Fruit fly (Drosophila melanogaster) whole organism, embryonic: ENCODE results near the gene SclB.

Source experiments
- Asciz ChIP-seq: fragments of 200-800 bp; sonication (Bioruptor generic); optimal IDR thresholded peaks from 2 replicates; lab custom pipeline; 2017; ENCODE audit warnings: missing biosample characterization, mild to moderate bottlenecking, missing genetic modification characterization, missing genetic modification reagents
- Awh ChIP-seq: fragments of 200-800 bp; sonication (Bioruptor generic); IDR thresholded peaks from 2 replicates; pipeline ENCODE4, ENCODE4 v1.3.6; 2022; ENCODE audit warnings: missing biosample characterization, missing genetic modification characterization
- CG12071 ChIP-seq: fragments of 200-800 bp; sonication (Bioruptor generic); optimal IDR thresholded peaks from 3 replicates; lab custom pipeline; 2018; ENCODE audit warnings: missing biosample characterization, mild to moderate bottlenecking, missing genetic modification characterization
- CG12155 ChIP-seq: fragments of 200-800 bp; sonication (Bioruptor generic); optimal IDR thresholded peaks from 3 replicates; lab custom pipeline; 2016; ENCODE audit warnings: missing biosample characterization, missing genetic modification characterization
- CG1233 ChIP-seq: fragments of 200-800 bp; sonication (Bioruptor generic); optimal IDR thresholded peaks from 4 replicates; lab custom pipeline; 2018; ENCODE audit warnings: missing biosample characterization, mild to moderate bottlenecking, missing genetic modification characterization
- CG13123 ChIP-seq: fragments of 200-800 bp; sonication (Bioruptor generic); optimal IDR thresholded peaks from 2 replicates; lab custom pipeline; 2016; ENCODE audit warnings: missing biosample characterization, missing genetic modification characterization
- CG13424 ChIP-seq: fragments of 200-800 bp; sonication (Bioruptor generic); optimal IDR thresholded peaks from 2 replicates; lab custom pipeline; 2019; ENCODE audit warnings: missing biosample characterization, mild to moderate bottlenecking, missing genetic modification characterization, moderate library complexity
- CG14441 ChIP-seq: fragments of 200-800 bp; sonication (Bioruptor generic); IDR thresholded peaks from 2 replicates; pipeline ENCODE4 v1.3.6; 2022; ENCODE audit warnings: missing biosample characterization, missing genetic modification characterization
- CG15269 ChIP-seq: fragments of 200-800 bp; sonication (Bioruptor generic); optimal IDR thresholded peaks from 2 replicates; lab custom pipeline; 2018; ENCODE audit warnings: missing biosample characterization, mild to moderate bottlenecking, missing genetic modification characterization, moderate library complexity
- CG16779 ChIP-seq: fragments of 200-800 bp; sonication (Bioruptor generic); IDR thresholded peaks from 2 replicates; pipeline ENCODE4 v1.3.6; 2022; ENCODE audit warnings: missing biosample characterization, missing genetic modification characterization
- CG17802 ChIP-seq: fragments of 200-800 bp; sonication (Bioruptor generic); optimal IDR thresholded peaks from 2 replicates; lab custom pipeline; 2018; ENCODE audit warnings: missing biosample characterization, mild to moderate bottlenecking, missing genetic modification characterization, moderate library complexity
- CG18262 ChIP-seq: fragments of 200-800 bp; optimal IDR thresholded peaks from 3 replicates; lab custom pipeline; 2019; ENCODE audit warnings: missing biosample characterization, mild to moderate bottlenecking, missing genetic modification characterization, moderate library complexity
- CG31441 ChIP-seq: fragments of 200-800 bp; sonication (Bioruptor generic); IDR thresholded peaks from 2 replicates; pipeline ENCODE4 v1.3.6; 2022; ENCODE audit warnings: missing biosample characterization, missing genetic modification characterization
- CG3838 ChIP-seq: fragments of 200-800 bp; sonication (Bioruptor generic); optimal IDR thresholded peaks from 3 replicates; lab custom pipeline; 2016; ENCODE audit warnings: missing biosample characterization, missing genetic modification characterization
- CG42726 ChIP-seq: fragments of 200-800 bp; sonication (Bioruptor generic); IDR thresholded peaks from 2 replicates; pipeline ENCODE4 v1.3.6; 2022; ENCODE audit warnings: missing biosample characterization, missing genetic modification characterization; ENCODE audit not compliant: partially characterized antibody
- CG4617 ChIP-seq: fragments of 200-800 bp; sonication (Bioruptor generic); optimal IDR thresholded peaks from 3 replicates; lab custom pipeline; 2016; ENCODE audit warnings: missing biosample characterization, missing genetic modification characterization, borderline replicate concordance
- CG7556 ChIP-seq: fragments of 200-800 bp; sonication (Bioruptor generic); optimal IDR thresholded peaks from 2 replicates; lab custom pipeline; 2017; ENCODE audit warnings: missing biosample characterization, mild to moderate bottlenecking, missing genetic modification characterization
- CG7745 ChIP-seq: fragments of 200-800 bp; sonication (Bioruptor generic); optimal IDR thresholded peaks from 2 replicates; lab custom pipeline; 2018; ENCODE audit warnings: missing biosample characterization, mild to moderate bottlenecking, missing genetic modification characterization, moderate library complexity
- CG9797 ChIP-seq: fragments of 200-800 bp; sonication (Bioruptor generic); optimal IDR thresholded peaks from 3 replicates; lab custom pipeline; 2018; ENCODE audit warnings: missing biosample characterization, mild to moderate bottlenecking, missing genetic modification characterization
- D19B ChIP-seq: fragments of 200-800 bp; sonication (Bioruptor generic); optimal IDR thresholded peaks from 2 replicates; lab custom pipeline; 2017; ENCODE audit warnings: missing biosample characterization, mild to moderate bottlenecking, missing genetic modification characterization
- Doc2 ChIP-seq: fragments of 200-800 bp; sonication (Bioruptor generic); IDR thresholded peaks from 2 replicates; pipeline ENCODE4 v1.3.6; 2022; ENCODE audit warnings: missing biosample characterization, missing genetic modification characterization
- Doc3 ChIP-seq: fragments of 200-800 bp; sonication (Bioruptor generic); IDR thresholded peaks from 3 replicates; pipeline ENCODE4 v1.3.6; 2022; ENCODE audit warnings: missing biosample characterization, missing genetic modification characterization; ENCODE audit not compliant: partially characterized antibody
- Drgx ChIP-seq: fragments of 200-800 bp; sonication (Bioruptor generic); IDR thresholded peaks from 2 replicates; pipeline ENCODE4 v1.3.6; 2022; ENCODE audit warnings: missing biosample characterization, missing genetic modification characterization
- Ets65A ChIP-seq: fragments of 200-800 bp; sonication (Bioruptor generic); peaks from one replicate; lab custom pipeline; 2016; ENCODE audit warnings: missing biosample characterization, missing genetic modification characterization
- Gug ChIP-seq: fragments of 200-800 bp; sonication (Bioruptor generic); IDR thresholded peaks from 4 replicates; pipeline ENCODE4 v1.3.6; 2022; ENCODE audit warnings: missing biosample characterization, missing genetic modification characterization
- HLH3B ChIP-seq: fragments of 200-800 bp; sonication (Bioruptor generic); IDR thresholded peaks from 2 replicates; pipeline ENCODE4 v1.3.6; 2022; ENCODE audit warnings: missing biosample characterization, missing genetic modification characterization
- HLH4C ChIP-seq: fragments of 200-800 bp; sonication (Bioruptor generic); IDR thresholded peaks from 3 replicates; pipeline ENCODE4 v1.3.6; 2022; ENCODE audit warnings: missing biosample characterization, missing genetic modification characterization; ENCODE audit not compliant: partially characterized antibody
- HLHmδ ChIP-seq: fragments of 200-800 bp; sonication (Bioruptor generic); optimal IDR thresholded peaks from 2 replicates; lab custom pipeline; 2018; ENCODE audit warnings: missing biosample characterization, mild to moderate bottlenecking, missing genetic modification characterization, moderate library complexity
- Hand ChIP-seq: fragments of 200-800 bp; sonication (Bioruptor generic); optimal IDR thresholded peaks from 2 replicates; lab custom pipeline; 2017; ENCODE audit warnings: mild to moderate bottlenecking, missing biosample characterization, missing genetic modification reagents, missing genetic modification characterization
- Hey ChIP-seq: fragments of 200-800 bp; sonication (Bioruptor generic); optimal IDR thresholded peaks from 3 replicates; lab custom pipeline; 2018; ENCODE audit warnings: missing biosample characterization, mild to moderate bottlenecking, missing genetic modification characterization
- Jarid2 ChIP-seq: fragments of 200-800 bp; sonication (Bioruptor generic); optimal IDR thresholded peaks from 3 replicates; lab custom pipeline; 2017; ENCODE audit warnings: mild to moderate bottlenecking, missing biosample characterization, missing genetic modification reagents, missing genetic modification characterization
- Stat92E ChIP-seq, 3 experiments: fragments of >200 bp in 2 of 3; fragments of 200-800 bp in 1 of 3; sonication (Bioruptor generic) in 1 of 3; optimal IDR thresholded peaks; 2 replicates each; lab custom pipeline; 2017 to 2019; ENCODE audit warnings: missing biosample characterization in 3 of 3, missing genetic modification characterization in 3 of 3, mild to moderate bottlenecking in 1 of 3, moderate library complexity in 1 of 3
- Taf1 ChIP-seq: fragments of 200-800 bp; sonication (Bioruptor generic); IDR thresholded peaks from 2 replicates; pipeline ENCODE4 v1.3.6; 2022; ENCODE audit warnings: missing biosample characterization, missing genetic modification characterization
- Usf ChIP-seq: fragments of 200-800 bp; sonication (Bioruptor generic); optimal IDR thresholded peaks from 2 replicates; lab custom pipeline; 2017; ENCODE audit warnings: missing genotype, missing biosample characterization, missing genetic modification characterization
- Vsx1 ChIP-seq: fragments of 200-800 bp; sonication (Bioruptor generic); optimal IDR thresholded peaks from 2 replicates; lab custom pipeline; 2017; ENCODE audit warnings: missing biosample characterization, mild to moderate bottlenecking, missing genetic modification characterization, missing genetic modification reagents
- al ChIP-seq: fragments of 200-800 bp; sonication (Bioruptor generic); IDR thresholded peaks from 2 replicates; pipeline ENCODE4 v1.3.6; 2022; ENCODE audit warnings: missing biosample characterization, missing genetic modification characterization
- bigmax ChIP-seq: fragments of 200-800 bp; sonication (Bioruptor generic); optimal IDR thresholded peaks from 2 replicates; lab custom pipeline; 2018; ENCODE audit warnings: missing biosample characterization, mild to moderate bottlenecking, missing genetic modification characterization
- dan ChIP-seq: fragments of 200-800 bp; sonication (Bioruptor generic); IDR thresholded peaks from 2 replicates; pipeline ENCODE4 v1.3.6; 2022; ENCODE audit warnings: missing biosample characterization, missing genetic modification characterization
- fd3F ChIP-seq: fragments of 200-800 bp; sonication (Bioruptor generic); optimal IDR thresholded peaks from 2 replicates; lab custom pipeline; 2018; ENCODE audit warnings: missing biosample characterization, mild to moderate bottlenecking, missing genetic modification characterization, moderate library complexity
- gce ChIP-seq: fragments of 200-800 bp; sonication (Bioruptor generic); IDR thresholded peaks from 3 replicates; pipeline ENCODE4 v1.3.6; 2022; ENCODE audit warnings: missing biosample characterization, missing genetic modification characterization
- jing ChIP-seq: fragments of 200-800 bp; sonication (Bioruptor generic); optimal IDR thresholded peaks from 2 replicates; lab custom pipeline; 2018; ENCODE audit warnings: missing biosample characterization, mild to moderate bottlenecking, missing genetic modification characterization
- nau ChIP-seq: fragments of 200-800 bp; sonication (Bioruptor generic); optimal IDR thresholded peaks from 3 replicates; lab custom pipeline; 2017; ENCODE audit warnings: missing biosample characterization, mild to moderate bottlenecking, missing genetic modification characterization, missing genetic modification reagents
- pnt ChIP-seq: fragments of 200-800 bp; sonication (Bioruptor generic); optimal IDR thresholded peaks from 3 replicates; lab custom pipeline; 2016; ENCODE audit warnings: missing biosample characterization, missing genetic modification characterization
- tgo ChIP-seq: fragments of 200-800 bp; sonication (Bioruptor generic); IDR thresholded peaks from 3 replicates; pipeline ENCODE4 v1.3.6; 2022; ENCODE audit warnings: missing biosample characterization, missing genetic modification characterization
- unpg ChIP-seq: fragments of 200-800 bp; sonication (Bioruptor generic); optimal IDR thresholded peaks from 3 replicates; lab custom pipeline; 2018; ENCODE audit warnings: missing biosample characterization, mild to moderate bottlenecking, missing genetic modification characterization, moderate library complexity

The SclB gene

DNA sequence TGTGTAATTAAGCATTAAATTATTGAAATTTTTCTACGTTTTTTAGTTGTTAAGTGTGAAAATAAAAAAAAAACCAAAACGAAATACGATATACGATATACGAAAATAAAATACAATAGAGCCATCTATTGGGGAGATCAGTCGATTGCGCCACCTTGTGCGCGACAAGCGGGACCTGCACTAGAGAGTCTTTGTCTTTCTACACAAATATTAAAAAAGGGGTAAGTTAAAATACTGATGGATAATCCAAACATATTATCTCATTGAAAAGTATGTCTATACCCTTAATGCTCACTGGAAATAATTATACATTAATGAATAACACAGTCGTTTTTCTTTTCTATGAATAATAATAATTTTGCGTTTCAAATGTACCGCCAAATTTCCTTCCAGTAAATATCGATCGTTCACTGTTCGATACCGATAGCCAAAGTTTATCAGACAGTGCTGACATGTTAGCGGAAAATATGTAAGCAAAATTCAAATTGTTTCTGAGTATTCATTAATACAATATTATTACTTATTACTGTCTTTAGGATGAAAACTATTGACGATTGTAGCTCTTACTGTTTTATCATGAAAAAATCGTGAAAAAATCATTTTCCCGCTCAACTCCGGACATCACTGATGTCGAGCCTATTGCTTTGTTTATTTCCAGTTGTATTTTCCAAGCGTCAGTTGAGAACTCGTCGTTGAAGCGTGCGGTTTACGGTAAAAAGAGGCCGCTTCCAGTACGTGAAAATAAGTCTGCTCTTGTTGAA, 21.6 kb upstream of the SclB start, which contains the start of gene mdy (continued):
- TF ChIP-seq gce (GFP tag; lab: Robert Waterston, UW) (peak; percentile 29; the same call in 1 of the 3 replicates), Hand (GFP tag; lab: Kevin White, UChicago) (no peak), CG18262 (tag; lab: Kevin White, UChicago) (peak; percentile 68), CG4617 (no peak), CG42726 (GFP tag; lab: Robert Waterston, UW) (0 out of 2 replicates have a peak, but pooled peaks have one; percentile 29), Doc2 (GFP tag; lab: Robert Waterston, UW) (no peak), CG15269 (tag; lab: Kevin White, UChicago) (peak; percentile 45), bigmax (GFP tag; lab: Kevin White, UChicago) (no peak), CG9797 (peak; percentile 19), CG16779 (peak; percentile 22; the same call in 1 of the 2 replicates), CG13123 (GFP tag; lab: Kevin White, UChicago) (peak; percentile 13), jing (GFP tag; lab: Kevin White, UChicago) (no peak), Awh (GFP tag; lab: Robert Waterston, UW) (0 out of 2 replicates have a peak, but pooled peaks have one; percentile 13), HLH3B (peak; percentile 44), unpg (GFP tag; lab: Kevin White, UChicago) (peak; percentile 50), Taf1 (no peak), dan (GFP tag; lab: Robert Waterston, UW) (no peak), Usf (peak; percentile 11), al (GFP tag; lab: Robert Waterston, UW) (peak; percentile 70), CG12071 (GFP tag; lab: Kevin White, UChicago) (no peak), Gug (GFP tag; lab: Robert Waterston, UW) (peak; percentile 51; the same call in 2 of the 4 replicates), D19B (GFP tag; lab: Kevin White, UChicago) (peak; percentile 36), nau (GFP tag; lab: Kevin White, UChicago) (no peak), Doc3 (GFP tag; lab: Robert Waterston, UW) (no peak), CG14441 (GFP tag; lab: Robert Waterston, UW) (peak; percentile 47), Hey (tag; lab: Kevin White, UChicago) (no peak), CG1233 (peak; percentile 2), CG7745 (tag; lab: Kevin White, UChicago) (no peak), fd3F (GFP tag; lab: Kevin White, UChicago) (peak; percentile 3), Vsx1 (GFP tag; lab: Kevin White, UChicago) (peak; percentile 31), CG13424 (tag; lab: Kevin White, UChicago) (peak; percentile 65), CG3838 (no peak), Asciz (GFP tag; lab: Kevin White, UChicago) (no peak), CG7556 (peak; percentile 59), CG12155 (peak; percentile 41), Jarid2 (GFP tag; lab: Kevin White, UChicago) (no peak), pnt (GFP tag; lab: Kevin White, UChicago) (peak; percentile 49), CG31441 (peak; percentile 63), Ets65A (peak; percentile 73), CG17802 (tag; lab: Kevin White, UChicago) (no peak), HLHmδ (GFP tag; lab: Kevin White, UChicago) (no peak), Stat92E (GFP tag; optimal IDR thresholded peaks at IDR 0.05; lab: Kevin White, UChicago) (peak in 1 of 3 experiments; percentile 83), HLH4C (GFP tag; lab: Robert Waterston, UW) (peak; percentile 73), tgo (GFP tag; lab: Robert Waterston, UW) (peak; percentile 53), Drgx (GFP tag; lab: Robert Waterston, UW) (peak; percentile 57; the same call in 1 of the 2 replicates)
